Fruit fly (Drosophila melanogaster) whole organism, embryonic: ENCODE data around the gene Mettl2.

Source experiments
- CG10543 ChIP-seq: fragments of 200-800 bp; sonication (Bioruptor generic); optimal IDR thresholded peaks from 3 replicates; lab custom pipeline; 2017; ENCODE audit warnings: missing biosample characterization, mild to moderate bottlenecking, missing genetic modification characterization, moderate library complexity
- CG17186 ChIP-seq: fragments of 200-800 bp; sonication (Bioruptor generic); optimal IDR thresholded peaks from 3 replicates; lab custom pipeline; 2017; ENCODE audit warnings: missing biosample characterization, missing genetic modification reagents, missing genetic modification characterization
- CG18262 ChIP-seq: fragments of 200-800 bp; optimal IDR thresholded peaks from 3 replicates; lab custom pipeline; 2019; ENCODE audit warnings: missing biosample characterization, mild to moderate bottlenecking, missing genetic modification characterization, moderate library complexity
- CG2120 ChIP-seq: fragments of 200-800 bp; sonication (Bioruptor generic); optimal IDR thresholded peaks from 3 replicates; lab custom pipeline; 2016; ENCODE audit warnings: missing biosample characterization, missing genetic modification characterization
- CG2129 ChIP-seq: fragments of 200-800 bp; sonication (Bioruptor generic); IDR thresholded peaks from 2 replicates; pipeline ENCODE4 v1.3.6; 2022; ENCODE audit warnings: missing biosample characterization, missing genetic modification characterization; ENCODE audit not compliant: partially characterized antibody
- CG2199 ChIP-seq: fragments of 200-800 bp; sonication (Bioruptor generic); IDR thresholded peaks from 3 replicates; pipeline ENCODE4 v1.3.6; 2022; ENCODE audit warnings: missing biosample characterization, missing genetic modification characterization
- CG2712 ChIP-seq: fragments of 200-800 bp; optimal IDR thresholded peaks from 3 replicates; lab custom pipeline; 2019; ENCODE audit warnings: missing biosample characterization, mild to moderate bottlenecking, missing genetic modification characterization, moderate library complexity
- CG31388 ChIP-seq: fragments of 200-800 bp; sonication (Bioruptor generic); optimal IDR thresholded peaks from 2 replicates; lab custom pipeline; 2016; ENCODE audit warnings: missing biosample characterization, missing genetic modification characterization
- CG32532 ChIP-seq: fragments of 200-800 bp; sonication (Bioruptor generic); IDR thresholded peaks from 2 replicates; pipeline ENCODE4 v1.3.6; 2022; ENCODE audit warnings: missing biosample characterization, missing genetic modification characterization
- CG3407 ChIP-seq: fragments of 200-800 bp; sonication (Bioruptor generic); optimal IDR thresholded peaks from 2 replicates; lab custom pipeline; 2018; ENCODE audit warnings: missing biosample characterization, mild to moderate bottlenecking, missing genetic modification characterization
- CG4617 ChIP-seq: fragments of 200-800 bp; sonication (Bioruptor generic); optimal IDR thresholded peaks from 3 replicates; lab custom pipeline; 2016; ENCODE audit warnings: missing biosample characterization, missing genetic modification characterization, borderline replicate concordance
- CG6689 ChIP-seq: fragments of 200-800 bp; sonication (Bioruptor generic); IDR thresholded peaks from 2 replicates; pipeline ENCODE4 v1.3.6; 2022; ENCODE audit warnings: missing biosample characterization, missing genetic modification characterization
- CG8388 ChIP-seq: fragments of 200-800 bp; sonication (Bioruptor generic); optimal IDR thresholded peaks from 2 replicates; lab custom pipeline; 2019; ENCODE audit warnings: missing biosample characterization, mild to moderate bottlenecking, missing genetic modification characterization, moderate library complexity
- CG9727 ChIP-seq: fragments of 200-800 bp; sonication (Bioruptor generic); optimal IDR thresholded peaks from 3 replicates; lab custom pipeline; 2017; ENCODE audit warnings: missing biosample characterization, mild to moderate bottlenecking, missing genetic modification characterization
- CHES-1-like ChIP-seq: fragments of 200-800 bp; sonication (Bioruptor generic); optimal IDR thresholded peaks from 2 replicates; lab custom pipeline; 2016; ENCODE audit warnings: missing biosample characterization, missing genetic modification characterization
- E2f2 ChIP-seq: fragments of 200-800 bp; sonication (Bioruptor generic); IDR thresholded peaks from 2 replicates; pipeline ENCODE4 v1.3.6; 2022; ENCODE audit warnings: missing biosample characterization, missing genetic modification characterization
- Fer1 ChIP-seq: fragments of 200-800 bp; sonication (Bioruptor generic); optimal IDR thresholded peaks from 2 replicates; lab custom pipeline; 2017; ENCODE audit warnings: missing biosample characterization, mild to moderate bottlenecking, missing genetic modification characterization
- HmgZ ChIP-seq: fragments of 200-800 bp; sonication (Bioruptor generic); optimal IDR thresholded peaks from 2 replicates; lab custom pipeline; 2018; ENCODE audit warnings: missing biosample characterization, mild to moderate bottlenecking, missing genetic modification characterization
- MESR4 ChIP-seq: fragments of 200-800 bp; sonication (Bioruptor generic); optimal IDR thresholded peaks from 2 replicates; lab custom pipeline; 2018; ENCODE audit warnings: missing biosample characterization, mild to moderate bottlenecking, missing genetic modification characterization, moderate library complexity
- Myb ChIP-seq: fragments of 200-800 bp; sonication (Bioruptor generic); optimal IDR thresholded peaks from 2 replicates; lab custom pipeline; 2016; ENCODE audit warnings: missing biosample characterization, missing genetic modification characterization
- Pdp1 ChIP-seq, 2 experiments: fragments of 200-800 bp; sonication (Bioruptor generic); optimal IDR thresholded peaks; 3 replicates each; lab custom pipeline; 2016; ENCODE audit warnings: missing biosample characterization in 2 of 2, missing genetic modification characterization in 2 of 2, mild to moderate bottlenecking in 1 of 2, moderate library complexity in 1 of 2
- Ptx1 ChIP-seq: fragments of 200-800 bp; sonication (Bioruptor generic); IDR thresholded peaks from 2 replicates; pipeline ENCODE4 v1.3.6; 2022; ENCODE audit warnings: missing biosample characterization, missing genetic modification characterization
- Sin3A ChIP-seq: fragments of >200 bp; optimal IDR thresholded peaks from 2 replicates; lab custom pipeline; 2018
- Sox102F ChIP-seq: fragments of 200-800 bp; sonication (Bioruptor generic); optimal IDR thresholded peaks from 2 replicates; lab custom pipeline; 2018; ENCODE audit warnings: missing biosample characterization, mild to moderate bottlenecking, missing genetic modification characterization, moderate library complexity
- ab ChIP-seq: fragments of 200-800 bp; sonication (Bioruptor generic); optimal IDR thresholded peaks from 2 replicates; lab custom pipeline; 2016; ENCODE audit warnings: missing biosample characterization, missing genetic modification characterization
- amos ChIP-seq: fragments of 200-800 bp; sonication (Bioruptor generic); IDR thresholded peaks from 2 replicates; pipeline ENCODE4 v1.3.6; 2022; ENCODE audit warnings: missing biosample characterization, missing genetic modification characterization; ENCODE audit not compliant: partially characterized antibody
- bcd ChIP-seq: fragments of 200-800 bp; sonication (Bioruptor generic); optimal IDR thresholded peaks from 2 replicates; lab custom pipeline; 2017; ENCODE audit warnings: missing biosample characterization, mild to moderate bottlenecking, missing genetic modification characterization
- cg ChIP-seq: fragments of 200-800 bp; sonication (Bioruptor generic); optimal IDR thresholded peaks from 3 replicates; lab custom pipeline; 2019; ENCODE audit warnings: missing biosample characterization, mild to moderate bottlenecking, missing genetic modification characterization, moderate library complexity
- chif ChIP-seq, 2 experiments: fragments of 200-800 bp; sonication (Bioruptor generic); optimal IDR thresholded peaks; 3 replicates each; lab custom pipeline; 2016; ENCODE audit warnings: missing biosample characterization in 2 of 2, missing genetic modification characterization in 2 of 2
- ci ChIP-seq: fragments of 200-800 bp; sonication (Bioruptor generic); IDR thresholded peaks from 3 replicates; pipeline ENCODE4 v1.3.6; 2022; ENCODE audit warnings: missing biosample characterization, missing genetic modification characterization
- da ChIP-seq: fragments of 200-800 bp; sonication (Bioruptor generic); optimal IDR thresholded peaks from 2 replicates; lab custom pipeline; 2016; ENCODE audit warnings: missing biosample characterization, missing genetic modification characterization
- dati ChIP-seq: fragments of 200-800 bp; sonication (Bioruptor generic); IDR thresholded peaks from 2 replicates; pipeline ENCODE4 v1.3.6; 2022; ENCODE audit warnings: missing biosample characterization, missing genetic modification characterization
- gcm ChIP-seq: fragments of 200-800 bp; sonication (Bioruptor generic); optimal IDR thresholded peaks from 2 replicates; lab custom pipeline; 2019; ENCODE audit warnings: missing biosample characterization, mild to moderate bottlenecking, missing genetic modification characterization, moderate library complexity
- grau ChIP-seq: fragments of 200-800 bp; optimal IDR thresholded peaks from 3 replicates; lab custom pipeline; 2019; ENCODE audit warnings: missing biosample characterization, mild to moderate bottlenecking, missing genetic modification characterization, moderate library complexity
- gsb-n ChIP-seq: fragments of 200-800 bp; sonication (Bioruptor generic); optimal IDR thresholded peaks from 3 replicates; lab custom pipeline; 2018; ENCODE audit warnings: missing biosample characterization, mild to moderate bottlenecking, missing genetic modification characterization
- lab ChIP-seq: fragments of 200-800 bp; sonication (Bioruptor generic); optimal IDR thresholded peaks from 3 replicates; lab custom pipeline; 2017; ENCODE audit warnings: missing biosample characterization, missing genetic modification characterization, mild to moderate bottlenecking, moderate library complexity, missing genetic modification reagents
- nmo ChIP-seq: fragments of 200-800 bp; sonication (Bioruptor generic); optimal IDR thresholded peaks from 2 replicates; lab custom pipeline; 2018; ENCODE audit warnings: missing biosample characterization, mild to moderate bottlenecking, missing genetic modification characterization, moderate library complexity
- rib ChIP-seq: fragments of 200-800 bp; sonication (Bioruptor generic); IDR thresholded peaks from 2 replicates; pipeline ENCODE4 v1.3.6; 2022; ENCODE audit warnings: missing biosample characterization, missing genetic modification characterization
- row ChIP-seq: fragments of 200-800 bp; sonication (Bioruptor generic); IDR thresholded peaks from 3 replicates; pipeline ENCODE4 v1.3.6; 2022; ENCODE audit warnings: missing biosample characterization, missing genetic modification characterization
- sim ChIP-seq: fragments of 200-800 bp; sonication (Bioruptor generic); IDR thresholded peaks from 2 replicates; pipeline ENCODE4 v1.3.6; 2022; ENCODE audit warnings: missing biosample characterization, missing genetic modification characterization
- slp2 ChIP-seq: fragments of 200-800 bp; sonication (Bioruptor generic); optimal IDR thresholded peaks from 2 replicates; lab custom pipeline; 2016; ENCODE audit warnings: missing biosample characterization, missing genetic modification characterization
- sob ChIP-seq: fragments of 200-800 bp; sonication (Bioruptor generic); IDR thresholded peaks from 2 replicates; pipeline ENCODE4 v1.3.6; 2022; ENCODE audit warnings: missing biosample characterization, missing genetic modification characterization
- zfh2 ChIP-seq: fragments of 200-800 bp; sonication (Bioruptor generic); optimal IDR thresholded peaks from 2 replicates; lab custom pipeline; 2016; ENCODE audit warnings: missing biosample characterization, missing genetic modification characterization

The Mettl2 gene

dm6 chr3L:1602064-1602832 is 36.8 kb downstream of the Mettl2 start, which contains the start of gene CG12104 (continued):
- TF ChIP-seq ab (GFP tag; lab: Kevin White, UChicago): no peak
- TF ChIP-seq CG17186 (GFP tag; lab: Kevin White, UChicago): peak; percentile 18
- TF ChIP-seq E2f2 (GFP tag; lab: Robert Waterston, UW): peak; percentile 35; the same call in 1 of the 2 replicates
- peak; percentile 30 for TF ChIP-seq CG8388
- peak; percentile 42 for TF ChIP-seq lab (GFP tag; lab: Kevin White, UChicago)
- no peak for TF ChIP-seq chif (GFP tag; optimal IDR thresholded peaks at IDR 0.05; lab: Kevin White, UChicago)
- peak; percentile 71 for TF ChIP-seq row (GFP tag; lab: Robert Waterston, UW)
- peak; percentile 44 for TF ChIP-seq gsb-n (tag; lab: Kevin White, UChicago)
- TF ChIP-seq Ptx1 (GFP tag; lab: Robert Waterston, UW): no peak
- peak; percentile 10 for TF ChIP-seq CG2120 (GFP tag; lab: Kevin White, UChicago)
- no peak for TF ChIP-seq slp2 (GFP tag; lab: Kevin White, UChicago)
- no peak for TF ChIP-seq CG31388
- 0 out of 2 replicates have a peak, but pooled peaks have one; percentile 14 for TF ChIP-seq sob (GFP tag; lab: Robert Waterston, UW)
- peak; percentile 33; the same call in 1 of the 2 replicates for TF ChIP-seq CG32532 (GFP tag; lab: Robert Waterston, UW)
- TF ChIP-seq zfh2 (GFP tag; lab: Kevin White, UChicago): no peak
- peak; percentile 42 for TF ChIP-seq CG9727
- 0 out of 2 replicates have a peak, but pooled peaks have one; percentile 8 for TF ChIP-seq CG6689
- TF ChIP-seq CG2712: peak; percentile 48
- TF ChIP-seq CG3407: peak; percentile 23
- TF ChIP-seq CG18262 (tag; lab: Kevin White, UChicago): peak; percentile 16
- TF ChIP-seq dati (GFP tag; lab: Robert Waterston, UW): no peak
- 0 out of 3 replicates have a peak, but pooled peaks have one; percentile 14 for TF ChIP-seq ci (GFP tag; lab: Robert Waterston, UW)
- TF ChIP-seq CHES-1-like (GFP tag; lab: Kevin White, UChicago): no peak
- TF ChIP-seq rib (GFP tag; lab: Robert Waterston, UW): peak; percentile 54; the same call in 1 of the 2 replicates
- TF ChIP-seq bcd (GFP tag; lab: Kevin White, UChicago): no peak
- TF ChIP-seq MESR4 (GFP tag; lab: Kevin White, UChicago): peak; percentile 62
- TF ChIP-seq CG4617 (GFP tag; lab: Kevin White, UChicago): peak; percentile 68
- peak; percentile 24 for TF ChIP-seq nmo
- no peak for TF ChIP-seq Sox102F (GFP tag; lab: Kevin White, UChicago)
- peak; percentile 82 for TF ChIP-seq Myb (GFP tag; lab: Kevin White, UChicago)
- TF ChIP-seq Pdp1 (GFP tag; optimal IDR thresholded peaks at IDR 0.05; lab: Kevin White, UChicago): no peak
- peak; percentile 35; the same call in 1 of the 2 replicates for TF ChIP-seq amos (GFP tag; lab: Robert Waterston, UW)
- TF ChIP-seq grau (tag; lab: Kevin White, UChicago): peak; percentile 37
- no peak for TF ChIP-seq da
- peak; percentile 19 for TF ChIP-seq gcm (GFP tag; lab: Kevin White, UChicago)
- peak; percentile 38 for TF ChIP-seq HmgZ
- TF ChIP-seq CG2199 (GFP tag; lab: Robert Waterston, UW): peak; percentile 68; the same call in 1 of the 3 replicates
- TF ChIP-seq Fer1: peak; percentile 15
- TF ChIP-seq Sin3A (lab: Kevin White, UChicago): peak; percentile 15
- no peak for TF ChIP-seq sim (GFP tag; lab: Robert Waterston, UW)
- TF ChIP-seq CG10543 (GFP tag; lab: Kevin White, UChicago): peak; percentile 95
- TF ChIP-seq cg (GFP tag; lab: Kevin White, UChicago): peak; percentile 79
- no peak for TF ChIP-seq CG2129 (GFP tag; lab: Robert Waterston, UW)
